Fruit fly (Drosophila melanogaster) whole organism, embryonic: Measurements from ENCODE around the gene CG34183.

Experiments used
- CG11085 ChIP-seq: fragments of 200-800 bp; sonication (Bioruptor generic); IDR thresholded peaks from 2 replicates; pipeline ENCODE4 v1.3.6; 2022; ENCODE audit warnings: missing biosample characterization, missing genetic modification characterization
- CG15479 ChIP-seq: fragments of 200-800 bp; sonication (Bioruptor generic); optimal IDR thresholded peaks from 3 replicates; lab custom pipeline; 2019; ENCODE audit warnings: missing biosample characterization, mild to moderate bottlenecking, missing genetic modification characterization, moderate library complexity
- CG1792 ChIP-seq: fragments of 200-800 bp; sonication (Bioruptor generic); optimal IDR thresholded peaks from 2 replicates; lab custom pipeline; 2016; ENCODE audit warnings: missing biosample characterization, missing genetic modification characterization
- CG2712 ChIP-seq: fragments of 200-800 bp; optimal IDR thresholded peaks from 3 replicates; lab custom pipeline; 2019; ENCODE audit warnings: missing biosample characterization, mild to moderate bottlenecking, missing genetic modification characterization, moderate library complexity
- CG3995 ChIP-seq: fragments of 200-800 bp; sonication (Bioruptor generic); optimal IDR thresholded peaks from 3 replicates; lab custom pipeline; 2016; ENCODE audit warnings: missing biosample characterization, missing genetic modification characterization
- CG8478 ChIP-seq: fragments of >200 bp; optimal IDR thresholded peaks from 2 replicates; lab custom pipeline; 2018
- D19A ChIP-seq: fragments of 200-800 bp; optimal IDR thresholded peaks from 3 replicates; lab custom pipeline; 2019; ENCODE audit warnings: missing biosample characterization, mild to moderate bottlenecking, missing genetic modification characterization, moderate library complexity
- Lpt ChIP-seq: fragments of >200 bp; optimal IDR thresholded peaks from 2 replicates; lab custom pipeline; 2018; ENCODE audit warnings: missing biosample characterization, missing genetic modification characterization
- Pdp1 ChIP-seq, 2 experiments: fragments of 200-800 bp; sonication (Bioruptor generic); optimal IDR thresholded peaks; 3 replicates each; lab custom pipeline; 2016; ENCODE audit warnings: missing biosample characterization in 2 of 2, missing genetic modification characterization in 2 of 2, mild to moderate bottlenecking in 1 of 2, moderate library complexity in 1 of 2
- Spps ChIP-seq: fragments of 200-800 bp; sonication (Bioruptor generic); optimal IDR thresholded peaks from 2 replicates; lab custom pipeline; 2018; ENCODE audit warnings: missing biosample characterization, mild to moderate bottlenecking, missing genetic modification characterization
- Xrp1 ChIP-seq: fragments of 200-800 bp; sonication (Bioruptor generic); IDR thresholded peaks from 2 replicates; pipeline ENCODE4 v1.3.6; 2022; ENCODE audit warnings: missing biosample characterization, missing genetic modification characterization
- jing ChIP-seq: fragments of 200-800 bp; sonication (Bioruptor generic); optimal IDR thresholded peaks from 2 replicates; lab custom pipeline; 2018; ENCODE audit warnings: missing biosample characterization, mild to moderate bottlenecking, missing genetic modification characterization
- trem ChIP-seq: fragments of 200-800 bp; optimal IDR thresholded peaks from 3 replicates; lab custom pipeline; 2019; ENCODE audit warnings: missing biosample characterization, mild to moderate bottlenecking, missing genetic modification characterization, moderate library complexity

DNA sequence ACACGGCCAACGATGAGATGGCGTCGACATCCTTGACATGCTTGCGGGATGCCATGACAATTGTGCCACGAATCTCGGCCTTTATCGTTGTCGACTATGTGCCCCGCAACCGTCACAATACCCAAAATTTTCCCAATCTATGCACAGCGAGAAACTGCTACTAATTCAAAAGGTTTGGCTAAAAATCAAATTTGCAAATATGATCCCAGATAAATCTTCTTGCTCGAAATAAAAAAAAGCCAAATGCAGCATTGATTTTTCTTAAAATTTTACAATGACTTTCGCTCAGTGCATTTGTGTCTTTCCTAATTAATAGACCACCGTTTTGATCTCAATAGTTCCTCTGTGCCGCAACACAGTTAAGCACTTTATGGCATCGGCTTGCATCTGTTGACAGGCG, 27.6 kb downstream of the CG34183 start:
- TF ChIP-seq CG8478 (lab: Kevin White, UChicago) = no peak
- TF ChIP-seq Spps (tag; lab: Kevin White, UChicago) = no peak
- TF ChIP-seq jing (GFP tag; lab: Kevin White, UChicago) = no peak
- TF ChIP-seq trem (tag; lab: Kevin White, UChicago) = no peak
- TF ChIP-seq Lpt (GFP tag; lab: Kevin White, UChicago) = no peak
- peak; percentile 28; the same call in 1 of the 2 replicates for TF ChIP-seq Xrp1
- TF ChIP-seq CG15479 (GFP tag; lab: Kevin White, UChicago) = no peak
- no peak for TF ChIP-seq CG2712 (tag; lab: Kevin White, UChicago)
- no peak for TF ChIP-seq Pdp1 (GFP tag; optimal IDR thresholded peaks at IDR 0.05; lab: Kevin White, UChicago)
- TF ChIP-seq D19A = no peak
- no peak for TF ChIP-seq CG1792 (GFP tag; lab: Kevin White, UChicago)
- no peak for TF ChIP-seq CG11085 (GFP tag; lab: Robert Waterston, UW)
- TF ChIP-seq CG3995 (GFP tag; lab: Kevin White, UChicago) = no peak
